Fruit fly (Drosophila melanogaster): ENCODE measurements around the gene mRpL28.

DNA sequence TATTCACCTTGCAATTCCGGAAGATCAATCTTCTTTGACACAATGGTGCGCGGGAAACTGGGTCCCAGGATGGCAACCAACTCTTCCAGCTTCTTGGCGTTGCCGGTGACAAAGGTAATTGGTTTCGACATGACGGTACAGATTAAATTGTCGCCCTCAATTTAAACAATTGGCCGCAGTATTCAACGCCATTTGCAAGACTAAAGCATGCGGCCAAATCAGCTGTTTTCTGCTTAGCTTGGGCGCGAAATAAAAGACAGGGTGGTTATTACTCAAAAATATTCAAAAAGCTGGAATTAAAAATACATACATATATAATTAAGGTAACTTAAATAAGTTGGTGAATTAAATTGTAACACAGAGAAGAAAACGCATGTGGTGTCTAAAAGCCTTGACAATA lies 5.4 kb downstream of the mRpL28 start, which contains the start of gene CG8891:
- TF ChIP-seq EcR (GFP tag; optimal IDR thresholded peaks at IDR 0.05) = no peak
- TF ChIP-seq Pif1B (GFP tag; optimal IDR thresholded peaks at IDR 0.05) = no peak
- no peak for TF ChIP-seq CG8301 (tag; optimal IDR thresholded peaks at IDR 0.05)
- no peak for TF ChIP-seq CG12605 (GFP tag; IDR thresholded peaks at IDR 0.05)
- TF ChIP-seq CG34367 (tag; optimal IDR thresholded peaks at IDR 0.05) = no peak
- no peak for TF ChIP-seq rn (GFP tag; IDR thresholded peaks at IDR 0.05)
- TF ChIP-seq gl (tag; optimal IDR thresholded peaks at IDR 0.05) = no peak
- no peak for TF ChIP-seq CG15710 (tag; optimal IDR thresholded peaks at IDR 0.05)
- TF ChIP-seq CG10348 (GFP tag; IDR thresholded peaks at IDR 0.05) = no peak
- TF ChIP-seq CG32121 (GFP tag; IDR thresholded peaks at IDR 0.05) = no peak
- no peak for TF ChIP-seq CG4496 (GFP tag; IDR thresholded peaks at IDR 0.05)
- TF ChIP-seq CG9948 (tag; optimal IDR thresholded peaks at IDR 0.05) = no peak
- TF ChIP-seq Pif1A (GFP tag; optimal IDR thresholded peaks at IDR 0.05) = no peak

All from whole organism, pupa.